Worm (Caenorhabditis elegans) whole organism, young adult: ENCODE data around the gene lap-1.

ENCODE experiments used
- attf-6 ChIP-seq: fragments of 200-800 bp; sonication (Bioruptor generic); IDR thresholded peaks from 2 replicates; pipeline ENCODE4 v1.3.6; 2022; ENCODE audit warnings: missing genetic modification reagents, missing genetic modification characterization, missing compliant biosample characterization
- ceh-79 ChIP-seq: sonication (generic microtip); optimal IDR thresholded peaks from 2 replicates; lab custom pipeline; 2017; ENCODE audit warnings: mild to moderate bottlenecking, missing genetic modification characterization, missing compliant biosample characterization
- egl-44 ChIP-seq: fragments of 200-800 bp; sonication (Bioruptor generic); IDR thresholded peaks from 2 replicates; pipeline ENCODE4 v1.3.6; 2022; ENCODE audit warnings: missing genetic modification reagents, missing genetic modification characterization, missing compliant biosample characterization
- lin-40 ChIP-seq: sonication (generic microtip); optimal IDR thresholded peaks from 2 replicates; lab custom pipeline; 2016; ENCODE audit warnings: missing genetic modification characterization, mild to moderate bottlenecking, missing compliant biosample characterization, missing genotype, missing genetic modification reagents
- sdz-38 ChIP-seq: sonication (generic microtip); optimal IDR thresholded peaks from 2 replicates; lab custom pipeline; 2016; ENCODE audit warnings: missing genotype, missing genetic modification characterization, missing compliant biosample characterization
- snpc-1.1 ChIP-seq: sonication (generic microtip); optimal IDR thresholded peaks from 2 replicates; lab custom pipeline; 2017; ENCODE audit warnings: missing genetic modification characterization, mild to moderate bottlenecking, missing compliant biosample characterization, antibody characterized with exemption, moderate library complexity, missing genotype, missing genetic modification reagents; ENCODE audit not compliant: insufficient read depth
- snpc-4 ChIP-seq, 5 experiments: fragments of 150-350 bp in 1 of 5; sonication (generic microtip) in 4 of 5; optimal IDR thresholded peaks; 2 replicates each; lab custom pipeline; 2014 to 2018; ENCODE audit warnings: missing genetic modification characterization in 5 of 5, missing biosample characterization in 3 of 5, antibody characterized with exemption in 2 of 5, mild to moderate bottlenecking in 2 of 5, missing compliant biosample characterization in 2 of 5, missing genotype in 2 of 5, moderate library complexity in 2 of 5, missing genetic modification reagents in 1 of 5
- ztf-26 ChIP-seq: sonication (generic microtip); optimal IDR thresholded peaks from 2 replicates; lab custom pipeline; 2017; ENCODE audit warnings: missing genetic modification characterization, missing compliant biosample characterization

- no peak for TF ChIP-seq sdz-38
- no peak for TF ChIP-seq snpc-4 (GFP tag; optimal IDR thresholded peaks at IDR 0.05; lab: Kevin White, UChicago)
- no peak for TF ChIP-seq snpc-4 (tag; optimal IDR thresholded peaks at IDR 0.05; lab: Kevin White, UChicago)
- no peak for TF ChIP-seq ztf-26 (tag; lab: Kevin White, UChicago)
- no peak for TF ChIP-seq egl-44
- TF ChIP-seq attf-6 (GFP tag; lab: Robert Waterston, UW) = no peak
- TF ChIP-seq snpc-1.1 (tag; lab: Kevin White, UChicago) = no peak
- TF ChIP-seq lin-40 (tag; lab: Kevin White, UChicago) = no peak
- TF ChIP-seq ceh-79 (tag; lab: Kevin White, UChicago) = no peak
Observed at ce11 chrIII:8417968-8418267, 16.2 kb upstream of the lap-1 start, which contains the start of gene sor-1.
